Fruit fly (Drosophila melanogaster) whole organism, embryonic: Measurements from ENCODE around the gene HP1b.

ENCODE experiments used
- Atf6 ChIP-seq: fragments of 200-800 bp; sonication (Bioruptor generic); IDR thresholded peaks from 2 replicates; pipeline ENCODE4 v1.3.6; 2022; ENCODE audit warnings: missing biosample characterization, missing genetic modification characterization
- BEAF-32 ChIP-seq: fragments of 200-800 bp; sonication (Bioruptor generic); optimal IDR thresholded peaks from 3 replicates; lab custom pipeline; 2017; ENCODE audit warnings: missing biosample characterization, missing genetic modification characterization, mild to moderate bottlenecking, moderate library complexity, missing genetic modification reagents
- CG10321 ChIP-seq: fragments of 200-800 bp; sonication (Bioruptor generic); IDR thresholded peaks from 2 replicates; pipeline ENCODE4 v1.3.6; 2022; ENCODE audit warnings: missing biosample characterization, missing genetic modification characterization
- CG13624 ChIP-seq: fragments of 200-800 bp; sonication (Bioruptor generic); optimal IDR thresholded peaks from 2 replicates; lab custom pipeline; 2016; ENCODE audit warnings: missing biosample characterization, missing genetic modification characterization
- CG14441 ChIP-seq: fragments of 200-800 bp; sonication (Bioruptor generic); IDR thresholded peaks from 2 replicates; pipeline ENCODE4 v1.3.6; 2022; ENCODE audit warnings: missing biosample characterization, missing genetic modification characterization
- CG15601 ChIP-seq: fragments of 200-800 bp; sonication (Bioruptor generic); optimal IDR thresholded peaks from 3 replicates; lab custom pipeline; 2019; ENCODE audit warnings: missing biosample characterization, mild to moderate bottlenecking, missing genetic modification characterization, moderate library complexity
- CG16863 ChIP-seq: fragments of 200-800 bp; sonication (Bioruptor generic); optimal IDR thresholded peaks from 3 replicates; lab custom pipeline; 2016; ENCODE audit warnings: missing biosample characterization, missing genetic modification characterization
- CG2202 ChIP-seq: fragments of 200-800 bp; sonication (Bioruptor generic); optimal IDR thresholded peaks from 2 replicates; lab custom pipeline; 2018; ENCODE audit warnings: missing biosample characterization, mild to moderate bottlenecking, missing genetic modification characterization
- CG31224 ChIP-seq: fragments of 200-800 bp; sonication (Bioruptor generic); IDR thresholded peaks from 2 replicates; pipeline ENCODE4 v1.3.6; 2022; ENCODE audit warnings: missing biosample characterization, missing genetic modification characterization
- CG3163 ChIP-seq: fragments of 200-800 bp; sonication (Bioruptor generic); optimal IDR thresholded peaks from 3 replicates; lab custom pipeline; 2016; ENCODE audit warnings: missing biosample characterization, missing genetic modification characterization
- CG6689 ChIP-seq: fragments of 200-800 bp; sonication (Bioruptor generic); IDR thresholded peaks from 2 replicates; pipeline ENCODE4 v1.3.6; 2022; ENCODE audit warnings: missing biosample characterization, missing genetic modification characterization
- CG6813 ChIP-seq: fragments of 200-800 bp; sonication (Bioruptor generic); optimal IDR thresholded peaks from 2 replicates; lab custom pipeline; 2017; ENCODE audit warnings: missing biosample characterization, missing genetic modification characterization, mild to moderate bottlenecking, moderate library complexity, missing genetic modification reagents
- CG7556 ChIP-seq: fragments of 200-800 bp; sonication (Bioruptor generic); optimal IDR thresholded peaks from 2 replicates; lab custom pipeline; 2017; ENCODE audit warnings: missing biosample characterization, mild to moderate bottlenecking, missing genetic modification characterization
- CG8765 ChIP-seq: fragments of 200-800 bp; sonication (Bioruptor generic); IDR thresholded peaks from 2 replicates; pipeline ENCODE4 v1.3.6; 2022; ENCODE audit warnings: missing biosample characterization, missing genetic modification characterization
- Camta ChIP-seq: fragments of 200-800 bp; sonication (Bioruptor generic); optimal IDR thresholded peaks from 2 replicates; lab custom pipeline; 2016; ENCODE audit warnings: missing biosample characterization, missing genetic modification characterization
- Dfd ChIP-seq, 2 experiments: fragments of >200 bp; optimal IDR thresholded peaks; 2 replicates each; lab custom pipeline; 2017; ENCODE audit warnings: missing biosample characterization in 2 of 2, missing genetic modification characterization in 2 of 2
- Fer1 ChIP-seq: fragments of 200-800 bp; sonication (Bioruptor generic); optimal IDR thresholded peaks from 2 replicates; lab custom pipeline; 2017; ENCODE audit warnings: missing biosample characterization, mild to moderate bottlenecking, missing genetic modification characterization
- H15 ChIP-seq: fragments of 200-800 bp; sonication (Bioruptor generic); IDR thresholded peaks from 3 replicates; pipeline ENCODE4 v1.3.6; 2022; ENCODE audit warnings: missing biosample characterization, missing genetic modification characterization
- Hr78 ChIP-seq, 2 experiments: fragments of 200-800 bp in 1 of 2; fragments of >200 bp in 1 of 2; sonication (Bioruptor generic) in 1 of 2; optimal IDR thresholded peaks; 2 replicates each; lab custom pipeline; 2017 to 2019; ENCODE audit warnings: missing biosample characterization in 2 of 2, missing genetic modification characterization in 2 of 2, mild to moderate bottlenecking in 1 of 2, moderate library complexity in 1 of 2
- Lhr ChIP-seq: fragments of 200-800 bp; sonication (Bioruptor generic); optimal IDR thresholded peaks from 3 replicates; lab custom pipeline; 2017; ENCODE audit warnings: mild to moderate bottlenecking, missing biosample characterization, missing genetic modification reagents, missing genetic modification characterization
- Med ChIP-seq: fragments of 200-800 bp; sonication (Bioruptor generic); peaks from one replicate; lab custom pipeline; 2016; ENCODE audit warnings: missing biosample characterization, missing genetic modification characterization, mild to moderate bottlenecking, inconsistent platforms, moderate library complexity
- NFAT ChIP-seq: fragments of 200-800 bp; sonication (Bioruptor generic); IDR thresholded peaks from 2 replicates; pipeline ENCODE4 v1.3.6; 2022; ENCODE audit warnings: missing biosample characterization, missing genetic modification characterization
- Pdp1 ChIP-seq, 2 experiments: fragments of 200-800 bp; sonication (Bioruptor generic); optimal IDR thresholded peaks; 3 replicates each; lab custom pipeline; 2016; ENCODE audit warnings: missing biosample characterization in 2 of 2, missing genetic modification characterization in 2 of 2, mild to moderate bottlenecking in 1 of 2, moderate library complexity in 1 of 2
- Six4 ChIP-seq: fragments of 200-800 bp; sonication (Bioruptor generic); optimal IDR thresholded peaks from 2 replicates; lab custom pipeline; 2016; ENCODE audit warnings: missing biosample characterization, missing genetic modification characterization
- Sox102F ChIP-seq: fragments of 200-800 bp; sonication (Bioruptor generic); optimal IDR thresholded peaks from 2 replicates; lab custom pipeline; 2018; ENCODE audit warnings: missing biosample characterization, mild to moderate bottlenecking, missing genetic modification characterization, moderate library complexity
- ato ChIP-seq: fragments of 200-800 bp; sonication (Bioruptor generic); IDR thresholded peaks from 2 replicates; pipeline ENCODE4 v1.3.6; 2022; ENCODE audit warnings: missing biosample characterization, missing genetic modification characterization; ENCODE audit not compliant: partially characterized antibody
- cad ChIP-seq: fragments of >200 bp; optimal IDR thresholded peaks from 2 replicates; lab custom pipeline; 2017; ENCODE audit warnings: missing biosample characterization, missing genetic modification characterization
- cas ChIP-seq: fragments of 200-800 bp; sonication (Bioruptor generic); IDR thresholded peaks from 2 replicates; pipeline ENCODE4 v1.3.6; 2022; ENCODE audit warnings: missing biosample characterization, missing genetic modification characterization
- ems ChIP-seq: fragments of 200-800 bp; sonication (Bioruptor generic); optimal IDR thresholded peaks from 3 replicates; lab custom pipeline; 2016; ENCODE audit warnings: missing biosample characterization, missing genetic modification characterization
- esg ChIP-seq: fragments of 200-800 bp; sonication (Bioruptor generic); conservative IDR thresholded peaks from 2 replicates; pipeline ENCODE4 v1.3.6; 2022; ENCODE audit warnings: missing biosample characterization, missing genetic modification characterization
- gro ChIP-seq: fragments of 200-800 bp; sonication (Bioruptor generic); optimal IDR thresholded peaks from 2 replicates; lab custom pipeline; 2016; ENCODE audit warnings: missing biosample characterization, missing genetic modification characterization
- gsb ChIP-seq: fragments of 200-800 bp; sonication (Bioruptor generic); IDR thresholded peaks from 2 replicates; pipeline ENCODE4 v1.3.6; 2022; ENCODE audit warnings: missing biosample characterization, missing genetic modification characterization
- her ChIP-seq: fragments of 200-800 bp; sonication (Bioruptor generic); optimal IDR thresholded peaks from 2 replicates; lab custom pipeline; 2016; ENCODE audit warnings: missing biosample characterization, missing genetic modification characterization
- inv ChIP-seq: fragments of 200-800 bp; sonication (Bioruptor generic); IDR thresholded peaks from 2 replicates; pipeline ENCODE4 v1.3.6; 2022; ENCODE audit warnings: missing biosample characterization, missing genetic modification characterization; ENCODE audit not compliant: partially characterized antibody
- jigr1 ChIP-seq: fragments of 200-800 bp; sonication (Bioruptor generic); IDR thresholded peaks from 3 replicates; pipeline ENCODE4 v1.3.6; 2022; ENCODE audit warnings: missing biosample characterization, missing genetic modification characterization
- kni ChIP-seq: fragments of 200-800 bp; sonication (Bioruptor generic); optimal IDR thresholded peaks from 3 replicates; lab custom pipeline; 2017; ENCODE audit warnings: mild to moderate bottlenecking, missing biosample characterization, missing genetic modification reagents, missing genetic modification characterization
- lab ChIP-seq: fragments of 200-800 bp; sonication (Bioruptor generic); optimal IDR thresholded peaks from 3 replicates; lab custom pipeline; 2017; ENCODE audit warnings: missing biosample characterization, missing genetic modification characterization, mild to moderate bottlenecking, moderate library complexity, missing genetic modification reagents
- mld ChIP-seq: fragments of 200-800 bp; sonication (Bioruptor generic); IDR thresholded peaks from 3 replicates; pipeline ENCODE4 v1.3.6; 2022; ENCODE audit warnings: missing biosample characterization, missing genetic modification characterization; ENCODE audit not compliant: partially characterized antibody
- nmo ChIP-seq: fragments of 200-800 bp; sonication (Bioruptor generic); optimal IDR thresholded peaks from 2 replicates; lab custom pipeline; 2018; ENCODE audit warnings: missing biosample characterization, mild to moderate bottlenecking, missing genetic modification characterization, moderate library complexity
- nom ChIP-seq: fragments of 200-800 bp; sonication (Bioruptor generic); optimal IDR thresholded peaks from 2 replicates; lab custom pipeline; 2017; ENCODE audit warnings: missing biosample characterization, missing genetic modification characterization, mild to moderate bottlenecking, moderate library complexity, missing genetic modification reagents
- peb ChIP-seq: fragments of 200-800 bp; sonication (Bioruptor generic); IDR thresholded peaks from 2 replicates; pipeline ENCODE4 v1.3.6; 2022; ENCODE audit warnings: missing biosample characterization, missing genetic modification characterization
- pnt ChIP-seq: fragments of 200-800 bp; sonication (Bioruptor generic); optimal IDR thresholded peaks from 3 replicates; lab custom pipeline; 2016; ENCODE audit warnings: missing biosample characterization, missing genetic modification characterization
- pum ChIP-seq: fragments of 200-800 bp; sonication (Bioruptor generic); optimal IDR thresholded peaks from 2 replicates; lab custom pipeline; 2016; ENCODE audit warnings: missing biosample characterization, missing genetic modification characterization
- schlank ChIP-seq: fragments of 200-800 bp; sonication (Bioruptor generic); optimal IDR thresholded peaks from 2 replicates; lab custom pipeline; 2018; ENCODE audit warnings: missing biosample characterization, mild to moderate bottlenecking, missing genetic modification characterization
- sens-2 ChIP-seq: fragments of 200-800 bp; sonication (Bioruptor generic); IDR thresholded peaks from 2 replicates; pipeline ENCODE4 v1.3.6; 2022; ENCODE audit warnings: missing biosample characterization, missing genetic modification characterization
- sim ChIP-seq: fragments of 200-800 bp; sonication (Bioruptor generic); IDR thresholded peaks from 2 replicates; pipeline ENCODE4 v1.3.6; 2022; ENCODE audit warnings: missing biosample characterization, missing genetic modification characterization
- sqz ChIP-seq: fragments of 200-800 bp; sonication (Bioruptor generic); optimal IDR thresholded peaks from 3 replicates; lab custom pipeline; 2018; ENCODE audit warnings: missing biosample characterization, mild to moderate bottlenecking, missing genetic modification characterization
- tx ChIP-seq: fragments of 200-800 bp; sonication (Bioruptor generic); optimal IDR thresholded peaks from 2 replicates; lab custom pipeline; 2016; ENCODE audit warnings: missing biosample characterization, missing genetic modification characterization
- vvl ChIP-seq: fragments of 200-800 bp; sonication (Bioruptor generic); IDR thresholded peaks from 2 replicates; pipeline ENCODE4 v1.3.6; 2022; ENCODE audit warnings: missing biosample characterization, missing genetic modification characterization

The HP1b gene

dm6 chrX:9075641-9076324 is 5.1 kb upstream of the HP1b start (continued):
- TF ChIP-seq Sox102F (GFP tag; lab: Kevin White, UChicago) (peak; percentile 33), Med (GFP tag; lab: Kevin White, UChicago) (peak; percentile 73), cas (GFP tag; lab: Robert Waterston, UW) (no peak)
- TF ChIP-seq, all 482 proteins: peak for 46

dm6 chrX:9077558-9077957 is 3.3 kb upstream of the HP1b start:
- TF ChIP-seq CG10321 (GFP tag; lab: Robert Waterston, UW) (no peak), Pdp1 (GFP tag; optimal IDR thresholded peaks at IDR 0.05; lab: Kevin White, UChicago) (no peak), Hr78 (GFP tag; optimal IDR thresholded peaks at IDR 0.05; lab: Kevin White, UChicago) (peak in 1 of 2 experiments; percentile 23), esg (GFP tag; lab: Robert Waterston, UW) (no peak), CG16863 (no peak), pnt (no peak), sqz (GFP tag; lab: Kevin White, UChicago) (peak; percentile 64), Lhr (GFP tag; lab: Kevin White, UChicago) (no peak), gsb (GFP tag; lab: Robert Waterston, UW) (no peak), mld (no peak), peb (no peak), sim (no peak), schlank (tag; lab: Kevin White, UChicago) (no peak), Six4 (GFP tag; lab: Kevin White, UChicago) (no peak), nom (GFP tag; lab: Kevin White, UChicago) (peak; percentile 82), NFAT (no peak), ems (GFP tag; lab: Kevin White, UChicago) (no peak), CG13624 (peak; percentile 21), vvl (no peak), kni (GFP tag; lab: Kevin White, UChicago) (no peak), Atf6 (GFP tag; lab: Robert Waterston, UW) (no peak), her (GFP tag; lab: Kevin White, UChicago) (no peak), CG6689 (GFP tag; lab: Robert Waterston, UW) (no peak), CG6813 (GFP tag; lab: Kevin White, UChicago) (no peak), ato (GFP tag; lab: Robert Waterston, UW) (no peak)
- TF ChIP-seq, all 482 proteins: peak for 4

DNA sequence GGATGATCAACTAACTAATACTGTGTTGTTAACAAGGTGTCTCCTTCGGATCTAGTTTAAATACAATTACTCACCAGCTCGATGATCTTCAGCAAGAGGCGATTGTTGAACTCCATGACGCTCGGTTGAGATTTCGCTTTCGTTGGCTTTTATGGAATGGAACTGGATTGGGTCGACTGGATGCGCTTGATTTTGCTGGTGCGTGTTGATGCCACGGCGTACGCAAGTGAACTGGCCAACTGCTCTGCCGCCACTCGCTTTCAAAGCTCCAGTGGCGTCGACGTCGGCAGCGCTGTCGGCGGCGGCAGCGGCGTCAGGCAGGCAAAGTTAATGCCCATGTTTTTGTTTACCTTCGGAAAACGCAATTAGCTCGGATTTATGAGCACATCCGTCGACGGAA is 2.6 kb upstream of the HP1b start, which contains the start of gene CG44325:
CG44325 (minus strand) TSS at position 237 of the 400 bp plus-strand sequence.
- TF ChIP-seq CG14441 (GFP tag; lab: Robert Waterston, UW): no peak
- TF ChIP-seq H15 (GFP tag; lab: Robert Waterston, UW): no peak
- peak; percentile 11 for TF ChIP-seq CG15601 (tag; lab: Kevin White, UChicago)
- no peak for TF ChIP-seq mld
- peak; percentile 32 for TF ChIP-seq Fer1 (GFP tag; lab: Kevin White, UChicago)
- TF ChIP-seq Sox102F (GFP tag; lab: Kevin White, UChicago): no peak
- TF ChIP-seq CG2202 (tag; lab: Kevin White, UChicago): no peak
- TF ChIP-seq inv: no peak
- TF ChIP-seq sens-2: no peak
- TF ChIP-seq CG8765: no peak
- TF ChIP-seq pum (GFP tag; lab: Kevin White, UChicago): no peak
- no peak for TF ChIP-seq CG31224 (GFP tag; lab: Robert Waterston, UW)
- TF ChIP-seq CG7556 (GFP tag; lab: Kevin White, UChicago): no peak
- TF ChIP-seq lab (GFP tag; lab: Kevin White, UChicago): peak; percentile 60
- no peak for TF ChIP-seq Dfd (GFP tag; optimal IDR thresholded peaks at IDR 0.05; lab: Kevin White, UChicago)
- TF ChIP-seq CG3163: no peak
- no peak for TF ChIP-seq jigr1 (GFP tag; lab: Robert Waterston, UW)
- no peak for TF ChIP-seq cad (GFP tag; lab: Kevin White, UChicago)
- TF ChIP-seq BEAF-32 (GFP tag; lab: Kevin White, UChicago): no peak
- TF ChIP-seq nmo (GFP tag; lab: Kevin White, UChicago): no peak
- TF ChIP-seq Camta (GFP tag; lab: Kevin White, UChicago): no peak
- no peak for TF ChIP-seq tx (GFP tag; lab: Kevin White, UChicago)
- peak; percentile 48 for TF ChIP-seq gro (GFP tag; lab: Kevin White, UChicago)
